Fruit fly (Drosophila melanogaster) whole organism, embryonic: ENCODE results near the gene CG13369.
A peak's percentile ranks its signal among the peaks of the same experiment; 100 is the strongest.

Experiments used
- Adf1 ChIP-seq: fragments of 200-800 bp; sonication (Bioruptor generic); IDR thresholded peaks from 2 replicates; pipeline ENCODE4 v1.3.6; 2022; ENCODE audit warnings: missing biosample characterization, missing genetic modification characterization
- Blimp-1 ChIP-seq: fragments of 200-800 bp; sonication (Bioruptor generic); optimal IDR thresholded peaks from 3 replicates; lab custom pipeline; 2018; ENCODE audit warnings: missing biosample characterization, missing genetic modification characterization, mild to moderate bottlenecking, moderate library complexity, missing genetic modification reagents
- CG11456 ChIP-seq: fragments of 200-800 bp; sonication (Bioruptor generic); IDR thresholded peaks from 3 replicates; pipeline ENCODE4 v1.3.6; 2022; ENCODE audit warnings: missing biosample characterization, missing genetic modification characterization
- CG1233 ChIP-seq: fragments of 200-800 bp; sonication (Bioruptor generic); optimal IDR thresholded peaks from 4 replicates; lab custom pipeline; 2018; ENCODE audit warnings: missing biosample characterization, mild to moderate bottlenecking, missing genetic modification characterization
- CG12769 ChIP-seq: fragments of 200-800 bp; sonication (Bioruptor generic); optimal IDR thresholded peaks from 2 replicates; lab custom pipeline; 2019; ENCODE audit warnings: missing biosample characterization, mild to moderate bottlenecking, missing genetic modification characterization, moderate library complexity
- CG13287 ChIP-seq: fragments of 200-800 bp; sonication (Bioruptor generic); IDR thresholded peaks from 2 replicates; pipeline ENCODE4 v1.3.6; 2022; ENCODE audit warnings: missing biosample characterization, missing genetic modification characterization; ENCODE audit not compliant: partially characterized antibody
- CG13624 ChIP-seq: fragments of 200-800 bp; sonication (Bioruptor generic); optimal IDR thresholded peaks from 2 replicates; lab custom pipeline; 2016; ENCODE audit warnings: missing biosample characterization, missing genetic modification characterization
- CG17361 ChIP-seq: fragments of 200-800 bp; sonication (Bioruptor generic); IDR thresholded peaks from 3 replicates; pipeline ENCODE4 v1.3.6; 2022; ENCODE audit warnings: missing biosample characterization, missing genetic modification characterization
- CG2202 ChIP-seq: fragments of 200-800 bp; sonication (Bioruptor generic); optimal IDR thresholded peaks from 2 replicates; lab custom pipeline; 2018; ENCODE audit warnings: missing biosample characterization, mild to moderate bottlenecking, missing genetic modification characterization
- CG32772 ChIP-seq: fragments of 200-800 bp; sonication (Bioruptor generic); IDR thresholded peaks from 2 replicates; pipeline ENCODE4 v1.3.6; 2022; ENCODE audit warnings: missing biosample characterization, missing genetic modification characterization
- CG33213 ChIP-seq: fragments of 200-800 bp; sonication (Bioruptor generic); optimal IDR thresholded peaks from 3 replicates; lab custom pipeline; 2016; ENCODE audit warnings: missing biosample characterization, missing genetic modification characterization
- CG3847 ChIP-seq: fragments of 200-800 bp; sonication (Bioruptor generic); IDR thresholded peaks from 2 replicates; pipeline ENCODE4 v1.3.6; 2022; ENCODE audit warnings: missing biosample characterization, missing genetic modification characterization
- CG7928 ChIP-seq: fragments of 200-800 bp; sonication (Bioruptor generic); optimal IDR thresholded peaks from 2 replicates; lab custom pipeline; 2017; ENCODE audit warnings: missing biosample characterization, mild to moderate bottlenecking, missing genetic modification characterization
- CG8290 ChIP-seq, 3 experiments: fragments of 200-800 bp; sonication (Bioruptor generic); optimal IDR thresholded peaks; 2 replicates each; lab custom pipeline; 2016 to 2019; ENCODE audit warnings: missing biosample characterization in 3 of 3, missing genetic modification characterization in 3 of 3, mild to moderate bottlenecking in 2 of 3, moderate library complexity in 1 of 3
- CG8478 ChIP-seq: fragments of >200 bp; optimal IDR thresholded peaks from 2 replicates; lab custom pipeline; 2018
- Dll ChIP-seq: fragments of 200-800 bp; sonication (Bioruptor generic); IDR thresholded peaks from 4 replicates; pipeline ENCODE4 v1.3.6; 2022; ENCODE audit warnings: missing biosample characterization, missing genetic modification characterization; ENCODE audit not compliant: partially characterized antibody
- Dref ChIP-seq: fragments of 200-800 bp; sonication (Bioruptor generic); IDR thresholded peaks from 2 replicates; pipeline ENCODE4 v1.3.6; 2022; ENCODE audit warnings: missing biosample characterization, missing genetic modification characterization
- E2f2 ChIP-seq: fragments of 200-800 bp; sonication (Bioruptor generic); IDR thresholded peaks from 2 replicates; pipeline ENCODE4 v1.3.6; 2022; ENCODE audit warnings: missing biosample characterization, missing genetic modification characterization
- HmgZ ChIP-seq: fragments of 200-800 bp; sonication (Bioruptor generic); optimal IDR thresholded peaks from 2 replicates; lab custom pipeline; 2018; ENCODE audit warnings: missing biosample characterization, mild to moderate bottlenecking, missing genetic modification characterization
- MBD-R2 ChIP-seq: fragments of 200-800 bp; sonication (Bioruptor generic); IDR thresholded peaks from 2 replicates; pipeline ENCODE4 v1.3.6; 2022; ENCODE audit warnings: missing biosample characterization, missing genetic modification characterization
- Max ChIP-seq: fragments of 200-800 bp; sonication (Bioruptor generic); optimal IDR thresholded peaks from 2 replicates; lab custom pipeline; 2016; ENCODE audit warnings: missing biosample characterization, mild to moderate bottlenecking, missing genetic modification characterization
- Myb ChIP-seq: fragments of 200-800 bp; sonication (Bioruptor generic); optimal IDR thresholded peaks from 2 replicates; lab custom pipeline; 2016; ENCODE audit warnings: missing biosample characterization, missing genetic modification characterization
- Opbp ChIP-seq: fragments of 200-800 bp; sonication (Bioruptor generic); IDR thresholded peaks from 3 replicates; pipeline ENCODE4 v1.3.6; 2022; ENCODE audit warnings: missing biosample characterization, missing genetic modification characterization; ENCODE audit not compliant: partially characterized antibody
- Pdp1 ChIP-seq, 2 experiments: fragments of 200-800 bp; sonication (Bioruptor generic); optimal IDR thresholded peaks; 3 replicates each; lab custom pipeline; 2016; ENCODE audit warnings: missing biosample characterization in 2 of 2, missing genetic modification characterization in 2 of 2, mild to moderate bottlenecking in 1 of 2, moderate library complexity in 1 of 2
- Ssrp ChIP-seq: fragments of 200-800 bp; sonication (Bioruptor generic); optimal IDR thresholded peaks from 2 replicates; lab custom pipeline; 2018; ENCODE audit warnings: missing biosample characterization, mild to moderate bottlenecking, missing genetic modification characterization, moderate library complexity
- TFAM ChIP-seq: fragments of 200-800 bp; sonication (Bioruptor generic); optimal IDR thresholded peaks from 2 replicates; lab custom pipeline; 2017; ENCODE audit warnings: missing biosample characterization, missing genetic modification characterization, inconsistent platforms
- Tbp ChIP-seq: fragments of >200 bp; optimal IDR thresholded peaks from 2 replicates; lab custom pipeline; 2018; ENCODE audit warnings: missing biosample characterization, missing genetic modification characterization
- amos ChIP-seq: fragments of 200-800 bp; sonication (Bioruptor generic); IDR thresholded peaks from 2 replicates; pipeline ENCODE4 v1.3.6; 2022; ENCODE audit warnings: missing biosample characterization, missing genetic modification characterization; ENCODE audit not compliant: partially characterized antibody
- az2 ChIP-seq: fragments of 200-800 bp; sonication (Bioruptor generic); optimal IDR thresholded peaks from 3 replicates; lab custom pipeline; 2016; ENCODE audit warnings: missing biosample characterization, missing genetic modification characterization
- cato ChIP-seq: fragments of 200-800 bp; sonication (Bioruptor generic); optimal IDR thresholded peaks from 2 replicates; lab custom pipeline; 2016; ENCODE audit warnings: missing biosample characterization, missing genetic modification characterization, borderline replicate concordance
- dm ChIP-seq: fragments of 200-800 bp; sonication (Bioruptor generic); optimal IDR thresholded peaks from 3 replicates; lab custom pipeline; 2016; ENCODE audit warnings: missing biosample characterization, missing genetic modification characterization
- esg ChIP-seq: fragments of 200-800 bp; sonication (Bioruptor generic); conservative IDR thresholded peaks from 2 replicates; pipeline ENCODE4 v1.3.6; 2022; ENCODE audit warnings: missing biosample characterization, missing genetic modification characterization
- fd64A ChIP-seq: fragments of 200-800 bp; sonication (Bioruptor generic); optimal IDR thresholded peaks from 3 replicates; lab custom pipeline; 2018; ENCODE audit warnings: missing biosample characterization, mild to moderate bottlenecking, missing genetic modification characterization
- ftz-f1 ChIP-seq: fragments of 200-800 bp; sonication (Bioruptor generic); optimal IDR thresholded peaks from 2 replicates; lab custom pipeline; 2016; ENCODE audit warnings: missing biosample characterization, missing genetic modification characterization
- gce ChIP-seq: fragments of 200-800 bp; sonication (Bioruptor generic); IDR thresholded peaks from 3 replicates; pipeline ENCODE4 v1.3.6; 2022; ENCODE audit warnings: missing biosample characterization, missing genetic modification characterization
- gsb-n ChIP-seq: fragments of 200-800 bp; sonication (Bioruptor generic); optimal IDR thresholded peaks from 3 replicates; lab custom pipeline; 2018; ENCODE audit warnings: missing biosample characterization, mild to moderate bottlenecking, missing genetic modification characterization
- pfk ChIP-seq: fragments of 200-800 bp; sonication (Bioruptor generic); optimal IDR thresholded peaks from 2 replicates; lab custom pipeline; 2018; ENCODE audit warnings: missing biosample characterization, mild to moderate bottlenecking, missing genetic modification characterization, moderate library complexity
- pnt ChIP-seq: fragments of 200-800 bp; sonication (Bioruptor generic); optimal IDR thresholded peaks from 3 replicates; lab custom pipeline; 2016; ENCODE audit warnings: missing biosample characterization, missing genetic modification characterization

Gene CG13369

DNA sequence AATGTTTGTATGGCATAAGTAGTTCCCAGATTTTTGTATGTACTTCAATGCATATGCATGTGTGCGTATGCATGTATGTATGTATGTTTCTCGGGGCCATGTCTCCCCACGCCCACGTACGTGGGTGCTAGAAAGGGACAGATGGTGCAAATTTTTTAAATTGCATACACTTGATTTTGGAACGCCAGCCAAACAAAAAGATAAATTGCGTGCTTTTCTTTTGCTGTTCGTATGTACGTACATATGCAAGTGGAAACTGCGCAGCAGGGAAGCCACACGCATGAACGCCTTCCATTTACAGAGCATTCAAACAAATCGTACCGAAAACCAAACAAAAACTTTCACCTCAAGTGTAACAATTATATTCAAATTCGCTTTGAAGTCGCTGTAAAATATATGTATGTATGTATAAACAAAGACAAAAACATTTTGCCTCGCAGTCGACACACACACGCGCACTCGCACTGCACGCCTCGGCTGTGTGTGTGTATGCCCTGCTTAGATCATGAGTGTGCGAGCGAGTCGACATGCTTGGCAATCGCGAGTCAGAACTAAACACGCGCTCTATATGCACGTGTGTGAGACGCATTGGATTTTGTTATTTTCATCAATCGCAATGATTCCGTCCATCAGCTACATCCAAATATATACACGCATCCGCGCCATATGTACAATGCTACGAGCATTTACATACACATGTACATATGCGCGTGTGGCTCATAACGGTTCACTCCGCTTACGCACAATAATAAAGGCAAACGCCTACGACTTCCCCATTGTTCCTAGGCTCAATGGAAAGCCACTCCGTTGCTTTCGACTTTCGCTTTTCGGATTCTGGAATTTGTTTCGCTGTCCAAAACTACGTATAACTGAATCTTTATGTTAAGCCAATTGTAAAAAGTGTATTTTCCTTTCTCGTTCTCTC is 13.6 kb downstream of the CG13369 start (continued):
- TF ChIP-seq CG11456 (GFP tag; lab: Robert Waterston, UW) (no peak), Dref (no peak), CG8478 (lab: Kevin White, UChicago) (peak; percentile 83), CG33213 (GFP tag; lab: Kevin White, UChicago) (no peak), CG12769 (peak; percentile 40), gsb-n (no peak), Ssrp (tag; lab: Kevin White, UChicago) (no peak), Tbp (GFP tag; lab: Kevin White, UChicago) (no peak), fd64A (GFP tag; lab: Kevin White, UChicago) (no peak), CG8290 (GFP tag; optimal IDR thresholded peaks at IDR 0.05; lab: Kevin White, UChicago) (no peak), CG8290 (tag; optimal IDR thresholded peaks at IDR 0.05; lab: Kevin White, UChicago) (no peak), esg (GFP tag; lab: Robert Waterston, UW) (no peak), CG1233 (GFP tag; lab: Kevin White, UChicago) (no peak), CG13624 (GFP tag; lab: Kevin White, UChicago) (peak; percentile 46), Max (GFP tag; lab: Kevin White, UChicago) (peak; percentile 48), Dll (GFP tag; lab: Robert Waterston, UW) (0 out of 4 replicates have a peak, but pooled peaks have one; percentile 22), cato (no peak), Pdp1 (GFP tag; optimal IDR thresholded peaks at IDR 0.05; lab: Kevin White, UChicago) (peak in 1 of 2 experiments; percentile 48), pfk (GFP tag; lab: Kevin White, UChicago) (no peak), CG3847 (GFP tag; lab: Robert Waterston, UW) (no peak), ftz-f1 (GFP tag; lab: Kevin White, UChicago) (no peak), CG17361 (GFP tag; lab: Robert Waterston, UW) (no peak), pnt (no peak), TFAM (GFP tag; lab: Kevin White, UChicago) (no peak), HmgZ (tag; lab: Kevin White, UChicago) (no peak), CG2202 (tag; lab: Kevin White, UChicago) (no peak), dm (peak; percentile 77), Blimp-1 (peak; percentile 82), gce (GFP tag; lab: Robert Waterston, UW) (no peak), az2 (GFP tag; lab: Kevin White, UChicago) (no peak), CG32772 (GFP tag; lab: Robert Waterston, UW) (no peak), Adf1 (peak; percentile 39; the same call in 1 of the 2 replicates)
- TF ChIP-seq, all 482 proteins: peak for 42

DNA sequence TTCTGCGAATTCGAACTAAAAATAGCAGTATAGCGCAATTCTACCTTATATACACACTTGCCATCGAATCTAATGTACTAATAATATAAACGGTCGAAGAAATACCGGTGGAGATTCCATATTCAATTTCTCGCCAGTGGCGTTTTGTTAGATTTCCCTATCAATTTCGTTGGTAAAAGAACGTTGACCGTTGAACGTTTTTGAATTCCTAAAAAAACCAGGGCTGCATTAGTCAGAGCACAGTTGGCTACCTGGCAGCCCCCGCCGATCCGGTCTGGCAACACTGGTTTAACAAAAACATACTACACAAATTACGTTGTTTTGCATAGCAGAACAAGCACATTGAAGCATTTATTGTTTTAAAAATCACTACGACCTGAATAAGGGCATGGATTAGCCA is 20.7 kb downstream of the CG13369 start:
- TF ChIP-seq amos (peak; percentile 37; the same call in 1 of the 2 replicates), Myb (GFP tag; lab: Kevin White, UChicago) (peak; percentile 82), MBD-R2 (GFP tag; lab: Robert Waterston, UW) (peak; percentile 10; the same call in 1 of the 2 replicates), CG7928 (peak; percentile 41), Opbp (GFP tag; lab: Robert Waterston, UW) (peak; percentile 28; the same call in 1 of the 3 replicates), E2f2 (GFP tag; lab: Robert Waterston, UW) (peak; percentile 62), CG13287 (GFP tag; lab: Robert Waterston, UW) (peak; percentile 48; the same call in 1 of the 2 replicates)
